Worm (Caenorhabditis elegans): ENCODE data around the gene str-143.

str-143 gene

ce11 chrV:8062074-8062473 is 7.5 kb downstream of the str-143 start, which contains the start of gene str-139:
TSS of gene str-139 (minus strand) at chrV:8062174.
- TF ChIP-seq fkh-6 (tag; optimal IDR thresholded peaks at IDR 0.05) (no peak), ceh-48 (tag; optimal IDR thresholded peaks at IDR 0.05) (no peak), ceh-14 (tag; optimal IDR thresholded peaks at IDR 0.05) (no peak), T23F11.4 (GFP tag; optimal IDR thresholded peaks at IDR 0.05) (no peak), K02D7.2 (tag; optimal IDR thresholded peaks at IDR 0.05) (no peak), dve-1 (tag; optimal IDR thresholded peaks at IDR 0.05) (no peak), ahr-1 (tag; optimal IDR thresholded peaks at IDR 0.05) (no peak), ceh-34 (tag; optimal IDR thresholded peaks at IDR 0.05) (no peak), unc-86 (tag; optimal IDR thresholded peaks at IDR 0.05) (no peak), ama-1 (optimal IDR thresholded peaks at IDR 0.05) (no peak)

DNA sequence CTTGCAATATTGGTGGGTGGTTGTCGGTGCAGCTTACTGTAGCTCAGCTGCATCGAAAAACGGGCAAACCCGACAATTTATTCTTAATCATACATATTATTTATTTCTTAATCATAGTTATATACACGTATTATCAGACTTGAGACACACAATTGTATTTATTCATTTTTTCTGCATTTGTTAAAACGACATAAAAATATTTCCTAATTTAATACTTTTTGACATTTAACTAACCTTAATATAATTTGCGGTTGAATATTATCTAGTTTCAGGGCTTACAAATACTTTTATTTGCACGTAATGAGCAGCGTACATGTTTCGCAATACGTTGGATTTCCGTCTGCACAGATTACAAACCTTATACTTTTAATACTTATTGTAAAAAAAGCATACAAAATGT is 11.2 kb downstream of the str-143 start, which contains the start of gene str-138:
str-138 (plus strand) TSS at position 301 of the 400 bp plus-strand sequence.
- no peak for TF ChIP-seq sox-2 (GFP tag; IDR thresholded peaks at IDR 0.05)
- TF ChIP-seq lin-11 (tag; optimal IDR thresholded peaks at IDR 0.05), result no peak
- TF ChIP-seq unc-3 (GFP tag; conservative IDR thresholded peaks at IDR 0.05), result no peak
- no peak for TF ChIP-seq unc-3 (tag; optimal IDR thresholded peaks at IDR 0.05)
- TF ChIP-seq sox-4 (tag; optimal IDR thresholded peaks at IDR 0.05), result no peak
- TF ChIP-seq ceh-34 (tag; optimal IDR thresholded peaks at IDR 0.05), result no peak
- TF ChIP-seq ttx-3 (tag; optimal IDR thresholded peaks at IDR 0.05), result no peak
- TF ChIP-seq ceh-24 (tag; optimal IDR thresholded peaks at IDR 0.05), result no peak
- TF ChIP-seq F13H6.1 (tag; optimal IDR thresholded peaks at IDR 0.05), result no peak
- no peak for TF ChIP-seq ama-1 (optimal IDR thresholded peaks at IDR 0.05)
- TF ChIP-seq zip-5 (tag; optimal IDR thresholded peaks at IDR 0.05), result no peak
- no peak for TF ChIP-seq ceh-14 (tag; optimal IDR thresholded peaks at IDR 0.05)
- no peak for TF ChIP-seq T23F11.4 (GFP tag; optimal IDR thresholded peaks at IDR 0.05)
- no peak for TF ChIP-seq ceh-31 (tag; optimal IDR thresholded peaks at IDR 0.05)
- TF ChIP-seq gmeb-2 (tag; optimal IDR thresholded peaks at IDR 0.05), result no peak
- TF ChIP-seq ahr-1 (tag; optimal IDR thresholded peaks at IDR 0.05), result no peak

DNA sequence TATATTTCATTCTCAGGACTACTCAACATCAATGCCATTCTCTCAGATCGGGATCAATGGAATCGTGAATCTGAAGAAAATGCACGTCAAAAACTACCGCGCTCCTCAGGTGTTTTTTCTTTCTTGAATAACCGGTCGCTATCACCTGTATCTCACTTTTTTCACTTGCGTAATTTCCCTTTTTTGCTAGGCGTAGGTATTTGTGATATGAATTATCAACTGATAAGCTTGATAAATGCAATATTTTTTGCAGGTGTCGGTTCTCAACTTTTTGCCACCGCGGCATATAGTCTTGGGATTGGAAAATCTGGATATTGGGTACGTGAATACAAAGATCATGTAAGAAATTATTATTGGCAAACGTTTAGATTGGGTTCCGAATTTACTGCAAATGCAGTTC is 14.4 kb downstream of the str-143 start:
- TF ChIP-seq npax-4 (tag; optimal IDR thresholded peaks at IDR 0.05), result no peak

DNA sequence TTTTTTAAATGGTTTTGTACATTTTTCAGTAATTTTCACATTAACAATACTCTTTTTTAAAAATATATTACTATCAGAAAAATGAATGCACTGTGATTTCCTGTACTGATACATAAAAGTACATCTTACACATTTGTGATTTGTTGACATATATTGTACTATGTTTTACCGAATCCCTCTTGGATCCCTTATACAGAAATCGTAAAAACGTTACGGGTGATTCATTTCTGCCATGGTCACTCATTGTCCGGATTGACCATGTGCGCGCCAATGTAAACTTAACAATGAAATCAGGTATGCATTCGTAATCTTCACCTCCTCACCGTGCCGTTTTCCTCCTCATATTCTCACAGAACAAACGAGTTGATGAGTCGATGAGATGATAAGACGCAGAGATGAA is 15.4 kb downstream of the str-143 start, which contains the start of gene ZC513.2:
ZC513.2 (plus strand) TSS at position 301 of the 400 bp plus-strand sequence.
- no peak for TF ChIP-seq hlh-15 (tag; optimal IDR thresholded peaks at IDR 0.05)
- no peak for TF ChIP-seq lin-11 (tag; optimal IDR thresholded peaks at IDR 0.05)
- no peak for TF ChIP-seq madf-2 (tag; optimal IDR thresholded peaks at IDR 0.05)
- TF ChIP-seq ceh-19 (GFP tag; optimal IDR thresholded peaks at IDR 0.05), result no peak
- no peak for TF ChIP-seq fax-1 (tag; optimal IDR thresholded peaks at IDR 0.05)
- no peak for TF ChIP-seq sox-4 (tag; optimal IDR thresholded peaks at IDR 0.05)
- no peak for TF ChIP-seq nhr-232 (tag; optimal IDR thresholded peaks at IDR 0.05)
- TF ChIP-seq ceh-18 (tag; optimal IDR thresholded peaks at IDR 0.05), result no peak
- no peak for TF ChIP-seq ceh-22 (tag; optimal IDR thresholded peaks at IDR 0.05)

ce11 chrV:8051851-8052250 is 17.7 kb downstream of the str-143 start, which contains the start of gene sth-1:
TSS of gene sth-1 (plus strand) at chrV:8052151.
- TF ChIP-seq pax-1 (tag; optimal IDR thresholded peaks at IDR 0.05) (no peak), ceh-31 (tag; optimal IDR thresholded peaks at IDR 0.05) (no peak), sdc-2 (tag; optimal IDR thresholded peaks at IDR 0.05) (no peak), C08G9.2 (tag; optimal IDR thresholded peaks at IDR 0.05) (no peak), ahr-1 (tag; optimal IDR thresholded peaks at IDR 0.05) (no peak), ref-2 (tag; optimal IDR thresholded peaks at IDR 0.05) (no peak), elt-2 (tag; optimal IDR thresholded peaks at IDR 0.05) (no peak), unc-42 (tag; optimal IDR thresholded peaks at IDR 0.05) (no peak), ceh-48 (tag; optimal IDR thresholded peaks at IDR 0.05) (no peak), C38D4.7 (GFP tag; optimal IDR thresholded peaks at IDR 0.05) (no peak), gmeb-2 (tag; optimal IDR thresholded peaks at IDR 0.05) (no peak)

Data from whole organism, late embryonic.